Worm (Caenorhabditis elegans): ENCODE data around the gene snt-2.

ce11 chrIII:819313-819712 lies 25.8 kb upstream of the snt-2 start:
- TF ChIP-seq dpl-1 (GFP tag; optimal IDR thresholded peaks at IDR 0.05) (no peak), sox-4 (tag; optimal IDR thresholded peaks at IDR 0.05) (peak; percentile 8), lin-15B (tag; optimal IDR thresholded peaks at IDR 0.05) (no peak), fos-1 (tag; optimal IDR thresholded peaks at IDR 0.05) (no peak)
